Fruit fly (Drosophila melanogaster) whole organism, prepupa: Measurements from ENCODE around the gene CG42238.

Source experiments
- Blimp-1 ChIP-seq: fragments of 200-800 bp; sonication (Bioruptor generic); optimal IDR thresholded peaks from 3 replicates; lab custom pipeline; 2017; ENCODE audit warnings: missing biosample characterization, missing genetic modification characterization, mild to moderate bottlenecking, moderate library complexity, missing genetic modification reagents
- CG10631 ChIP-seq: fragments of 200-800 bp; sonication (Bioruptor generic); optimal IDR thresholded peaks from 2 replicates; lab custom pipeline; 2016; ENCODE audit warnings: missing biosample characterization, missing genetic modification characterization
- CG10669 ChIP-seq: fragments of 200-800 bp; sonication (Bioruptor generic); optimal IDR thresholded peaks from 3 replicates; lab custom pipeline; 2018; ENCODE audit warnings: missing biosample characterization, mild to moderate bottlenecking, missing genetic modification characterization, moderate library complexity
- CG11762 ChIP-seq: fragments of 200-800 bp; sonication (Bioruptor generic); optimal IDR thresholded peaks from 3 replicates; lab custom pipeline; 2016; ENCODE audit warnings: missing biosample characterization, missing genetic modification characterization; ENCODE audit not compliant: insufficient read depth
- CG15336 ChIP-seq: fragments of 200-800 bp; sonication (Bioruptor generic); IDR thresholded peaks from 2 replicates; pipeline ENCODE4 v1.3.6; 2022; ENCODE audit warnings: missing biosample characterization, missing genetic modification characterization
- CG1621 ChIP-seq: fragments of 200-800 bp; sonication (Bioruptor generic); optimal IDR thresholded peaks from 3 replicates; lab custom pipeline; 2018; ENCODE audit warnings: missing biosample characterization, mild to moderate bottlenecking, missing genetic modification characterization
- CG3032 ChIP-seq: fragments of 200-800 bp; optimal IDR thresholded peaks from 2 replicates; lab custom pipeline; 2019; ENCODE audit warnings: missing biosample characterization, mild to moderate bottlenecking, missing genetic modification characterization, moderate library complexity
- CG31627 ChIP-seq: fragments of 200-800 bp; sonication (Bioruptor generic); optimal IDR thresholded peaks from 3 replicates; lab custom pipeline; 2016; ENCODE audit warnings: missing biosample characterization, missing genetic modification characterization
- CG32006 ChIP-seq: fragments of 200-800 bp; sonication (Bioruptor generic); optimal IDR thresholded peaks from 3 replicates; lab custom pipeline; 2017; ENCODE audit warnings: missing biosample characterization, mild to moderate bottlenecking, missing genetic modification characterization
- CG3919 ChIP-seq: fragments of 200-800 bp; sonication (Bioruptor generic); optimal IDR thresholded peaks from 3 replicates; lab custom pipeline; 2016; ENCODE audit warnings: missing biosample characterization, missing genetic modification characterization
- CG6163 ChIP-seq: fragments of 200-800 bp; sonication (Bioruptor generic); IDR thresholded peaks from 3 replicates; pipeline ENCODE4 v1.3.6; 2022; ENCODE audit warnings: missing biosample characterization, missing genetic modification characterization
- CG6276 ChIP-seq: fragments of 200-800 bp; sonication (Bioruptor generic); optimal IDR thresholded peaks from 2 replicates; lab custom pipeline; 2017; ENCODE audit warnings: missing biosample characterization, mild to moderate bottlenecking, missing genetic modification characterization
- CG6792 ChIP-seq: fragments of 200-800 bp; sonication (Bioruptor generic); optimal IDR thresholded peaks from 3 replicates; lab custom pipeline; 2016; ENCODE audit warnings: missing biosample characterization, missing genetic modification characterization
- CG7368 ChIP-seq: fragments of 200-800 bp; sonication (Bioruptor generic); optimal IDR thresholded peaks from 3 replicates; lab custom pipeline; 2016; ENCODE audit warnings: missing biosample characterization, missing genetic modification characterization
- CG8119 ChIP-seq: fragments of 200-800 bp; sonication (Bioruptor generic); IDR thresholded peaks from 3 replicates; pipeline ENCODE4 v1.3.6; 2022; ENCODE audit warnings: missing biosample characterization, missing genetic modification characterization
- CG8319 ChIP-seq: fragments of 200-800 bp; sonication (Bioruptor generic); optimal IDR thresholded peaks from 3 replicates; lab custom pipeline; 2016; ENCODE audit warnings: missing biosample characterization, missing genetic modification characterization
- CG8632 ChIP-seq: fragments of 200-800 bp; sonication (Bioruptor generic); optimal IDR thresholded peaks from 3 replicates; lab custom pipeline; 2016; ENCODE audit warnings: missing biosample characterization, missing genetic modification characterization
- Eip75B ChIP-seq: fragments of 200-800 bp; sonication (Bioruptor generic); optimal IDR thresholded peaks from 3 replicates; lab custom pipeline; 2016; ENCODE audit warnings: missing biosample characterization, missing genetic modification characterization
- Eip78C ChIP-seq: fragments of 200-800 bp; sonication (Bioruptor generic); peaks from one replicate; lab custom pipeline; 2016; ENCODE audit warnings: missing biosample characterization, missing genetic modification characterization
- Ets21C ChIP-seq: fragments of 200-800 bp; sonication (Bioruptor generic); optimal IDR thresholded peaks from 3 replicates; lab custom pipeline; 2016; ENCODE audit warnings: missing biosample characterization, missing genetic modification characterization
- Ets96B ChIP-seq: fragments of 200-800 bp; optimal IDR thresholded peaks from 2 replicates; lab custom pipeline; 2019; ENCODE audit warnings: missing biosample characterization, mild to moderate bottlenecking, missing genetic modification characterization, moderate library complexity
- Hr38 ChIP-seq: sonication (Bioruptor generic); optimal IDR thresholded peaks from 2 replicates; lab custom pipeline; 2016; ENCODE audit warnings: missing biosample characterization, missing genetic modification characterization
- Hr4 ChIP-seq: fragments of 200-800 bp; sonication (Bioruptor generic); optimal IDR thresholded peaks from 3 replicates; lab custom pipeline; 2016; ENCODE audit warnings: missing biosample characterization, missing genetic modification characterization
- Sox14 ChIP-seq: fragments of 200-800 bp; sonication (Bioruptor generic); optimal IDR thresholded peaks from 3 replicates; lab custom pipeline; 2016; ENCODE audit warnings: missing biosample characterization, missing genetic modification characterization
- achi ChIP-seq: fragments of 200-800 bp; sonication (Bioruptor generic); optimal IDR thresholded peaks from 3 replicates; lab custom pipeline; 2016; ENCODE audit warnings: missing biosample characterization, missing genetic modification characterization
- cyc ChIP-seq: fragments of 200-800 bp; sonication (Bioruptor generic); optimal IDR thresholded peaks from 3 replicates; lab custom pipeline; 2016; ENCODE audit warnings: missing biosample characterization, missing genetic modification characterization
- dac ChIP-seq: fragments of 200-800 bp; sonication (Bioruptor generic); optimal IDR thresholded peaks from 2 replicates; lab custom pipeline; 2017; ENCODE audit warnings: missing biosample characterization, mild to moderate bottlenecking, missing genetic modification characterization
- dsx ChIP-seq: fragments of 200-800 bp; optimal IDR thresholded peaks from 3 replicates; lab custom pipeline; 2019; ENCODE audit warnings: missing biosample characterization, mild to moderate bottlenecking, missing genetic modification characterization, moderate library complexity; ENCODE audit not compliant: poor library complexity, severe bottlenecking
- eg ChIP-seq: fragments of 200-800 bp; sonication (Bioruptor generic); IDR thresholded peaks from 3 replicates; pipeline ENCODE4 v1.3.6; 2022; ENCODE audit warnings: missing biosample characterization, missing genetic modification characterization
- esn ChIP-seq: fragments of 200-800 bp; sonication (Bioruptor generic); optimal IDR thresholded peaks from 2 replicates; lab custom pipeline; 2016; ENCODE audit warnings: missing biosample characterization, mild to moderate bottlenecking, missing genetic modification characterization, moderate library complexity
- fd59A ChIP-seq: fragments of 200-800 bp; sonication (Bioruptor generic); optimal IDR thresholded peaks from 2 replicates; lab custom pipeline; 2017; ENCODE audit warnings: missing biosample characterization, mild to moderate bottlenecking, missing genetic modification characterization, missing genetic modification reagents
- fkh ChIP-seq: fragments of 200-800 bp; sonication (Bioruptor generic); optimal IDR thresholded peaks from 3 replicates; lab custom pipeline; 2017; ENCODE audit warnings: missing biosample characterization, mild to moderate bottlenecking, missing genetic modification characterization, moderate library complexity
- lz ChIP-seq: fragments of 200-800 bp; sonication (Bioruptor generic); optimal IDR thresholded peaks from 3 replicates; lab custom pipeline; 2016; ENCODE audit warnings: missing biosample characterization, missing genetic modification characterization
- net ChIP-seq: fragments of 200-800 bp; sonication (Bioruptor generic); optimal IDR thresholded peaks from 3 replicates; lab custom pipeline; 2016; ENCODE audit warnings: missing biosample characterization, missing genetic modification characterization
- pdm3 ChIP-seq: fragments of 200-800 bp; sonication (Bioruptor generic); optimal IDR thresholded peaks from 3 replicates; lab custom pipeline; 2016; ENCODE audit warnings: missing biosample characterization, missing genetic modification characterization
- ss ChIP-seq, 2 experiments: fragments of 200-800 bp; sonication (Bioruptor generic); optimal IDR thresholded peaks; 2 replicates in 1 of 2; 3 replicates in 1 of 2; lab custom pipeline; 2017 to 2018; ENCODE audit warnings: mild to moderate bottlenecking in 2 of 2, missing biosample characterization in 2 of 2, missing genetic modification characterization in 2 of 2, moderate library complexity in 1 of 2
- vri ChIP-seq: fragments of 200-800 bp; sonication (Bioruptor generic); optimal IDR thresholded peaks from 3 replicates; lab custom pipeline; 2016; ENCODE audit warnings: missing biosample characterization, mild to moderate bottlenecking, missing genetic modification characterization

Gene CG42238

dm6 chr2L:21005458-21005857 lies 46.5 kb downstream of the CG42238 start (continued):
- TF ChIP-seq CG6163 (GFP tag; lab: Robert Waterston, UW) (0 out of 3 replicates have a peak, but pooled peaks have one; percentile 33), CG1621 (tag; lab: Kevin White, UChicago) (peak; percentile 4), CG3032 (tag; lab: Kevin White, UChicago) (peak; percentile 63)

dm6 chr2L:21004799-21005198 lies 47.2 kb downstream of the CG42238 start:
- TF ChIP-seq CG31627 (GFP tag; lab: Kevin White, UChicago) = no peak
- no peak for TF ChIP-seq lz
- TF ChIP-seq CG7368 (GFP tag; lab: Kevin White, UChicago) = no peak
- TF ChIP-seq cyc (GFP tag; lab: Kevin White, UChicago) = no peak
- TF ChIP-seq CG3919 (GFP tag; lab: Kevin White, UChicago) = peak; percentile 15
- no peak for TF ChIP-seq net
- no peak for TF ChIP-seq fkh
- peak; percentile 36 for TF ChIP-seq achi (GFP tag; lab: Kevin White, UChicago)
- TF ChIP-seq CG10669 (GFP tag; lab: Kevin White, UChicago) = peak; percentile 21
- TF ChIP-seq Eip78C (GFP tag; lab: Kevin White, UChicago) = peak; percentile 64
- TF ChIP-seq Hr4 (GFP tag; lab: Kevin White, UChicago) = peak; percentile 32
- TF ChIP-seq Ets96B = peak; percentile 37
- TF ChIP-seq CG1621 (tag; lab: Kevin White, UChicago) = no peak
- peak; percentile 2 for TF ChIP-seq CG10631 (GFP tag; lab: Kevin White, UChicago)
- 0 out of 3 replicates have a peak, but pooled peaks have one; percentile 45 for TF ChIP-seq CG8119
- TF ChIP-seq dsx (GFP tag; lab: Kevin White, UChicago) = peak; percentile 44
- peak; percentile 23 for TF ChIP-seq CG6276 (GFP tag; lab: Kevin White, UChicago)
- TF ChIP-seq Eip75B (GFP tag; lab: Kevin White, UChicago) = no peak
- no peak for TF ChIP-seq CG11762 (GFP tag; lab: Kevin White, UChicago)
- no peak for TF ChIP-seq Hr38 (GFP tag; lab: Kevin White, UChicago)
- no peak for TF ChIP-seq vri (GFP tag; lab: Kevin White, UChicago)
- peak; percentile 34; the same call in 1 of the 3 replicates for TF ChIP-seq eg (GFP tag; lab: Robert Waterston, UW)
- no peak for TF ChIP-seq fd59A
- no peak for TF ChIP-seq CG15336 (GFP tag; lab: Robert Waterston, UW)
- no peak for TF ChIP-seq CG8632 (GFP tag; lab: Kevin White, UChicago)
- no peak for TF ChIP-seq Ets21C (GFP tag; lab: Kevin White, UChicago)
- peak; percentile 49 for TF ChIP-seq Sox14 (GFP tag; lab: Kevin White, UChicago)
- TF ChIP-seq CG32006 = peak; percentile 31
- TF ChIP-seq Blimp-1 (GFP tag; lab: Kevin White, UChicago) = no peak
- TF ChIP-seq dac (GFP tag; lab: Kevin White, UChicago) = no peak
- TF ChIP-seq pdm3 (GFP tag; lab: Kevin White, UChicago) = peak; percentile 15

dm6 chr2L:20998788-20999187 lies 53.2 kb downstream of the CG42238 start:
- TF ChIP-seq pdm3 (GFP tag; lab: Kevin White, UChicago) = no peak
- TF ChIP-seq Hr38 (GFP tag; lab: Kevin White, UChicago) = no peak
- no peak for TF ChIP-seq CG10631 (GFP tag; lab: Kevin White, UChicago)
- no peak for TF ChIP-seq lz
- TF ChIP-seq ss (GFP tag; optimal IDR thresholded peaks at IDR 0.05; lab: Kevin White, UChicago) = no peak
- no peak for TF ChIP-seq Eip78C (GFP tag; lab: Kevin White, UChicago)
- no peak for TF ChIP-seq CG6792
- TF ChIP-seq CG8319 (GFP tag; lab: Kevin White, UChicago) = no peak
- no peak for TF ChIP-seq esn (GFP tag; lab: Kevin White, UChicago)
- TF ChIP-seq, all 60 proteins: peak for 0
